Worm (Caenorhabditis elegans) whole organism, early embryonic: ENCODE measurements around the gene snrp-200.
A peak's percentile ranks its signal among the peaks of the same experiment; 100 is the strongest.

ENCODE experiments used
- B0310.2 ChIP-seq: sonication (generic microtip); optimal IDR thresholded peaks from 2 replicates; lab custom pipeline; 2016; ENCODE audit warnings: mild to moderate bottlenecking, missing genetic modification characterization, missing compliant biosample characterization
- F13C5.2 ChIP-seq: sonication (generic microtip); optimal IDR thresholded peaks from 2 replicates; lab custom pipeline; 2017; ENCODE audit warnings: mild to moderate bottlenecking, missing genetic modification characterization, inconsistent platforms, missing compliant biosample characterization
- aly-1 ChIP-seq: sonication (generic microtip); optimal IDR thresholded peaks from 2 replicates; lab custom pipeline; 2016; ENCODE audit warnings: missing genetic modification characterization, missing compliant biosample characterization
- ama-1 ChIP-seq: fragments of 150-350 bp; optimal IDR thresholded peaks from 2 replicates; lab custom pipeline; 2014
- ceh-13 ChIP-seq: fragments of 200-800 bp; sonication (Bioruptor generic); optimal IDR thresholded peaks from 2 replicates; lab custom pipeline; 2018; ENCODE audit warnings: mild to moderate bottlenecking, missing genetic modification characterization, missing compliant biosample characterization
- ceh-36 ChIP-seq: sonication (generic microtip); optimal IDR thresholded peaks from 2 replicates; lab custom pipeline; 2016; ENCODE audit warnings: missing genetic modification characterization, inconsistent platforms, missing compliant biosample characterization
- ets-7 ChIP-seq: sonication (generic microtip); optimal IDR thresholded peaks from 2 replicates; lab custom pipeline; 2016; ENCODE audit warnings: missing genotype, missing genetic modification characterization, missing compliant biosample characterization
- flt-1 ChIP-seq: fragments of 200-800 bp; sonication (Bioruptor generic); IDR thresholded peaks from 2 replicates; pipeline ENCODE4 v1.3.6; 2022; ENCODE audit warnings: missing genetic modification characterization, missing compliant biosample characterization
- hmbx-1 ChIP-seq: sonication (generic microtip); optimal IDR thresholded peaks from 2 replicates; lab custom pipeline; 2016; ENCODE audit warnings: mild to moderate bottlenecking, missing genetic modification characterization, missing compliant biosample characterization
- hmg-4 ChIP-seq: fragments of 200-800 bp; sonication (Bioruptor generic); optimal IDR thresholded peaks from 2 replicates; lab custom pipeline; 2018; ENCODE audit warnings: mild to moderate bottlenecking, missing genetic modification characterization, missing compliant biosample characterization
- hnd-1 ChIP-seq: sonication (generic microtip); optimal IDR thresholded peaks from 2 replicates; lab custom pipeline; 2016; ENCODE audit warnings: missing genetic modification characterization, missing compliant biosample characterization
- pes-1 ChIP-seq: fragments of 200-800 bp; sonication (Bioruptor generic); IDR thresholded peaks from 2 replicates; pipeline ENCODE4 v1.3.6; 2022; ENCODE audit warnings: missing genetic modification reagents, missing genetic modification characterization, missing compliant biosample characterization
- scrt-1 ChIP-seq: fragments of 200-800 bp; sonication (Bioruptor generic); IDR thresholded peaks from 2 replicates; pipeline ENCODE4 v1.3.6; 2022; ENCODE audit warnings: missing genetic modification characterization, missing compliant biosample characterization
- sea-1 ChIP-seq: fragments of 200-800 bp; sonication (Bioruptor generic); conservative IDR thresholded peaks from 2 replicates; pipeline ENCODE4 v1.3.6; 2022; ENCODE audit warnings: missing genetic modification characterization, missing compliant biosample characterization
- tbx-11 ChIP-seq: fragments of 200-800 bp; sonication (Bioruptor generic); IDR thresholded peaks from 2 replicates; pipeline ENCODE4 v1.3.6; 2022; ENCODE audit warnings: missing genetic modification characterization, missing compliant biosample characterization
- tbx-37 ChIP-seq: fragments of 200-800 bp; sonication (Bioruptor generic); conservative IDR thresholded peaks from 2 replicates; pipeline ENCODE4 v1.3.6; 2022; ENCODE audit warnings: missing genetic modification reagents, missing genetic modification characterization, missing compliant biosample characterization
- tra-4 ChIP-seq: sonication (generic microtip); optimal IDR thresholded peaks from 2 replicates; lab custom pipeline; 2017; ENCODE audit warnings: missing genetic modification characterization, missing compliant biosample characterization

Gene snrp-200

ce11 chrII:12736579-12736978 lies at the start of gene snrp-200:
Gene snrp-200 (minus strand): TSS chrII:12736910.
- TF ChIP-seq aly-1 (tag; lab: Kevin White, UChicago) (no peak), ets-7 (no peak), tra-4 (tag; lab: Kevin White, UChicago) (no peak), ama-1 (no peak), B0310.2 (tag; lab: Kevin White, UChicago) (no peak), hnd-1 (tag; lab: Kevin White, UChicago) (no peak), scrt-1 (GFP tag; lab: Robert Waterston, UW) (no peak), flt-1 (GFP tag; lab: Robert Waterston, UW) (no peak), ceh-36 (tag; lab: Kevin White, UChicago) (no peak), hmg-4 (no peak), F13C5.2 (tag; lab: Kevin White, UChicago) (no peak)

- TF ChIP-seq F13C5.2 (tag; lab: Kevin White, UChicago) (no peak), tra-4 (tag; lab: Kevin White, UChicago) (no peak), ama-1 (no peak), hmbx-1 (tag; lab: Kevin White, UChicago) (no peak), scrt-1 (GFP tag; lab: Robert Waterston, UW) (no peak), ets-7 (no peak), B0310.2 (tag; lab: Kevin White, UChicago) (no peak), sea-1 (GFP tag; lab: Robert Waterston, UW) (no peak)
Measured at ce11 chrII:12785391-12785790, 48.7 kb upstream of the snrp-200 start, which contains the start of gene Y46G5A.15. Gene Y46G5A.15 (minus strand): TSS chrII:12785416.

ce11 chrII:12778374-12778773 lies 41.7 kb upstream of the snrp-200 start:
- TF ChIP-seq flt-1 (GFP tag; lab: Robert Waterston, UW) (peak; percentile 36; the same call in 1 of the 2 replicates), sea-1 (GFP tag; lab: Robert Waterston, UW) (0 out of 2 replicates have a peak, but pooled peaks have one; percentile 13)

- TF ChIP-seq hmbx-1 (tag; lab: Kevin White, UChicago), result no peak
- no peak for TF ChIP-seq tra-4 (tag; lab: Kevin White, UChicago)
- no peak for TF ChIP-seq B0310.2 (tag; lab: Kevin White, UChicago)
- TF ChIP-seq scrt-1 (GFP tag; lab: Robert Waterston, UW), result no peak
- TF ChIP-seq ets-7, result no peak
- TF ChIP-seq hmg-4, result no peak
- TF ChIP-seq F13C5.2 (tag; lab: Kevin White, UChicago), result no peak
- no peak for TF ChIP-seq tbx-11 (GFP tag; lab: Robert Waterston, UW)
Measured at ce11 chrII:12776379-12776778, 39.7 kb upstream of the snrp-200 start, which contains the start of gene Y46G5A.34. Gene Y46G5A.34 (plus strand): TSS chrII:12776679.

- TF ChIP-seq tra-4 (tag; lab: Kevin White, UChicago) (no peak), ceh-13 (GFP tag; lab: Kevin White, UChicago) (no peak), pes-1 (no peak), F13C5.2 (tag; lab: Kevin White, UChicago) (no peak), ceh-36 (tag; lab: Kevin White, UChicago) (no peak), hnd-1 (tag; lab: Kevin White, UChicago) (no peak), ets-7 (no peak), flt-1 (GFP tag; lab: Robert Waterston, UW) (no peak), hmbx-1 (tag; lab: Kevin White, UChicago) (no peak), ama-1 (no peak)
Measured at ce11 chrII:12774402-12774801, 37.7 kb upstream of the snrp-200 start, which contains the start of gene Y46G5A.14. Gene Y46G5A.14 (plus strand): TSS chrII:12774702.

ce11 chrII:12769947-12770346 lies 33.2 kb upstream of the snrp-200 start:
- TF ChIP-seq B0310.2 (tag; lab: Kevin White, UChicago) (no peak), hmbx-1 (tag; lab: Kevin White, UChicago) (no peak), scrt-1 (GFP tag; lab: Robert Waterston, UW) (no peak), flt-1 (GFP tag; lab: Robert Waterston, UW) (no peak), hmg-4 (no peak), hnd-1 (tag; lab: Kevin White, UChicago) (no peak), ceh-36 (tag; lab: Kevin White, UChicago) (no peak), ama-1 (no peak), aly-1 (tag; lab: Kevin White, UChicago) (no peak), tbx-37 (no peak), ceh-13 (GFP tag; lab: Kevin White, UChicago) (no peak), sea-1 (GFP tag; lab: Robert Waterston, UW) (no peak), F13C5.2 (tag; lab: Kevin White, UChicago) (no peak), tra-4 (tag; lab: Kevin White, UChicago) (no peak), ets-7 (no peak), tbx-11 (GFP tag; lab: Robert Waterston, UW) (no peak), pes-1 (no peak)

ce11 chrII:12768167-12768712 lies 31.5 kb upstream of the snrp-200 start, which contains the start of the genes vps-2 and tiar-2:
Gene vps-2 (minus strand): TSS chrII:12768217.
Gene tiar-2 (plus strand): TSS chrII:12768686.
- TF ChIP-seq tbx-37 (no peak), F13C5.2 (tag; lab: Kevin White, UChicago) (peak; percentile 30)

- TF ChIP-seq hmg-4 (no peak), hmbx-1 (tag; lab: Kevin White, UChicago) (no peak), flt-1 (GFP tag; lab: Robert Waterston, UW) (no peak), ceh-13 (GFP tag; lab: Kevin White, UChicago) (no peak), scrt-1 (GFP tag; lab: Robert Waterston, UW) (no peak), hnd-1 (tag; lab: Kevin White, UChicago) (no peak), aly-1 (tag; lab: Kevin White, UChicago) (no peak), ceh-36 (tag; lab: Kevin White, UChicago) (no peak), tbx-11 (GFP tag; lab: Robert Waterston, UW) (no peak)
Measured at ce11 chrII:12767258-12767824, 30.6 kb upstream of the snrp-200 start.
